Fruit fly (Drosophila melanogaster) whole organism, embryonic: Measurements from ENCODE around the gene Appl.
A peak's percentile ranks its signal among the peaks of the same experiment; 100 is the strongest.

Experiments
- Asciz ChIP-seq: fragments of 200-800 bp; sonication (Bioruptor generic); optimal IDR thresholded peaks from 2 replicates; lab custom pipeline; 2017; ENCODE audit warnings: missing biosample characterization, mild to moderate bottlenecking, missing genetic modification characterization, missing genetic modification reagents
- Atf-2 ChIP-seq: fragments of 200-800 bp; sonication (Bioruptor generic); optimal IDR thresholded peaks from 2 replicates; lab custom pipeline; 2016; ENCODE audit warnings: missing biosample characterization, missing genetic modification characterization
- C15 ChIP-seq: fragments of 200-800 bp; sonication (Bioruptor generic); IDR thresholded peaks from 3 replicates; pipeline ENCODE4 v1.3.6; 2022; ENCODE audit warnings: missing biosample characterization, missing genetic modification characterization
- CG10431 ChIP-seq: fragments of 200-800 bp; sonication (Bioruptor generic); optimal IDR thresholded peaks from 3 replicates; lab custom pipeline; 2018; ENCODE audit warnings: missing biosample characterization, mild to moderate bottlenecking, missing genetic modification characterization
- CG12155 ChIP-seq: fragments of 200-800 bp; sonication (Bioruptor generic); optimal IDR thresholded peaks from 3 replicates; lab custom pipeline; 2016; ENCODE audit warnings: missing biosample characterization, missing genetic modification characterization
- CG13894 ChIP-seq: fragments of 200-800 bp; sonication (Bioruptor generic); optimal IDR thresholded peaks from 3 replicates; lab custom pipeline; 2018; ENCODE audit warnings: missing biosample characterization, mild to moderate bottlenecking, missing genetic modification characterization, moderate library complexity
- CG2116 ChIP-seq: fragments of 200-800 bp; sonication (Bioruptor generic); optimal IDR thresholded peaks from 3 replicates; lab custom pipeline; 2018; ENCODE audit warnings: missing biosample characterization, mild to moderate bottlenecking, missing genetic modification characterization
- CG3065 ChIP-seq: fragments of 200-800 bp; sonication (Bioruptor generic); optimal IDR thresholded peaks from 2 replicates; lab custom pipeline; 2016; ENCODE audit warnings: missing biosample characterization, missing genetic modification characterization
- CG32767 ChIP-seq: fragments of 200-800 bp; sonication (Bioruptor generic); IDR thresholded peaks from 2 replicates; pipeline ENCODE4 v1.3.6; 2022; ENCODE audit warnings: missing biosample characterization, missing genetic modification characterization
- CG6654 ChIP-seq: fragments of 200-800 bp; sonication (Bioruptor generic); optimal IDR thresholded peaks from 2 replicates; lab custom pipeline; 2017; ENCODE audit warnings: missing biosample characterization, mild to moderate bottlenecking, missing genetic modification characterization
- CG7271 ChIP-seq: fragments of 200-800 bp; sonication (Bioruptor generic); optimal IDR thresholded peaks from 2 replicates; lab custom pipeline; 2018; ENCODE audit warnings: missing biosample characterization, mild to moderate bottlenecking, missing genetic modification characterization, moderate library complexity
- CG7963 ChIP-seq: fragments of 200-800 bp; sonication (Bioruptor generic); IDR thresholded peaks from 3 replicates; pipeline ENCODE4 v1.3.6; 2022; ENCODE audit warnings: missing biosample characterization, missing genetic modification characterization; ENCODE audit not compliant: partially characterized antibody
- CG7987 ChIP-seq: fragments of 200-800 bp; sonication (Bioruptor generic); optimal IDR thresholded peaks from 2 replicates; lab custom pipeline; 2018; ENCODE audit warnings: missing biosample characterization, mild to moderate bottlenecking, missing genetic modification characterization, moderate library complexity
- Eip74EF ChIP-seq, 2 experiments: fragments of 200-800 bp in 1 of 2; fragments of >200 bp in 1 of 2; sonication (Bioruptor generic) in 1 of 2; optimal IDR thresholded peaks; 2 replicates each; lab custom pipeline; 2017 to 2019; ENCODE audit warnings: missing biosample characterization in 2 of 2, missing genetic modification characterization in 2 of 2, mild to moderate bottlenecking in 1 of 2, moderate library complexity in 1 of 2
- Ets65A ChIP-seq: fragments of 200-800 bp; sonication (Bioruptor generic); peaks from one replicate; lab custom pipeline; 2016; ENCODE audit warnings: missing biosample characterization, missing genetic modification characterization
- Gsc ChIP-seq: fragments of 200-800 bp; sonication (Bioruptor generic); IDR thresholded peaks from 2 replicates; pipeline ENCODE4 v1.3.6; 2022; ENCODE audit warnings: missing biosample characterization, missing genetic modification characterization
- H2.0 ChIP-seq: fragments of 200-800 bp; sonication (Bioruptor generic); IDR thresholded peaks from 2 replicates; pipeline ENCODE4 v1.3.6; 2022; ENCODE audit warnings: missing biosample characterization, missing genetic modification characterization
- HLH4C ChIP-seq: fragments of 200-800 bp; sonication (Bioruptor generic); IDR thresholded peaks from 3 replicates; pipeline ENCODE4 v1.3.6; 2022; ENCODE audit warnings: missing biosample characterization, missing genetic modification characterization; ENCODE audit not compliant: partially characterized antibody
- Kr ChIP-seq: fragments of 200-800 bp; sonication (Bioruptor generic); optimal IDR thresholded peaks from 2 replicates; lab custom pipeline; 2017; ENCODE audit warnings: missing biosample characterization, mild to moderate bottlenecking, missing genetic modification characterization
- NC2α ChIP-seq: fragments of 200-800 bp; sonication (Bioruptor generic); optimal IDR thresholded peaks from 2 replicates; lab custom pipeline; 2016; ENCODE audit warnings: missing biosample characterization, missing genetic modification characterization
- Pdp1 ChIP-seq, 2 experiments: fragments of 200-800 bp; sonication (Bioruptor generic); optimal IDR thresholded peaks; 3 replicates each; lab custom pipeline; 2016; ENCODE audit warnings: missing biosample characterization in 2 of 2, missing genetic modification characterization in 2 of 2, mild to moderate bottlenecking in 1 of 2, moderate library complexity in 1 of 2
- Poxn ChIP-seq: fragments of 200-800 bp; sonication (Bioruptor generic); IDR thresholded peaks from 2 replicates; pipeline ENCODE4 v1.3.6; 2022; ENCODE audit warnings: missing biosample characterization, missing genetic modification characterization
- Trl ChIP-seq, 3 experiments: fragments of >200 bp in 2 of 3; fragments of 200-800 bp in 1 of 3; sonication (Bioruptor generic) in 1 of 3; optimal IDR thresholded peaks; 2 replicates in 1 of 3; 3 replicates in 2 of 3; lab custom pipeline; 2016 to 2017; ENCODE audit warnings: missing biosample characterization in 1 of 3, missing genetic modification characterization in 1 of 3
- YL-1 ChIP-seq: fragments of 200-800 bp; sonication (Bioruptor generic); optimal IDR thresholded peaks from 3 replicates; lab custom pipeline; 2017; ENCODE audit warnings: missing biosample characterization, mild to moderate bottlenecking, missing genetic modification characterization
- abd-A ChIP-seq: fragments of 200-800 bp; sonication (Bioruptor generic); optimal IDR thresholded peaks from 3 replicates; lab custom pipeline; 2019; ENCODE audit warnings: missing biosample characterization, mild to moderate bottlenecking, missing genetic modification characterization, moderate library complexity
- amos ChIP-seq: fragments of 200-800 bp; sonication (Bioruptor generic); IDR thresholded peaks from 2 replicates; pipeline ENCODE4 v1.3.6; 2022; ENCODE audit warnings: missing biosample characterization, missing genetic modification characterization; ENCODE audit not compliant: partially characterized antibody
- ato ChIP-seq: fragments of 200-800 bp; sonication (Bioruptor generic); IDR thresholded peaks from 2 replicates; pipeline ENCODE4 v1.3.6; 2022; ENCODE audit warnings: missing biosample characterization, missing genetic modification characterization; ENCODE audit not compliant: partially characterized antibody
- chinmo ChIP-seq: fragments of 200-800 bp; sonication (Bioruptor generic); IDR thresholded peaks from 4 replicates; pipeline ENCODE4 v1.3.6; 2022; ENCODE audit warnings: missing biosample characterization, missing genetic modification characterization; ENCODE audit not compliant: partially characterized antibody
- corto ChIP-seq: fragments of 200-800 bp; sonication (Bioruptor generic); optimal IDR thresholded peaks from 2 replicates; lab custom pipeline; 2016; ENCODE audit warnings: missing biosample characterization, mild to moderate bottlenecking, missing genetic modification characterization, moderate library complexity
- dan ChIP-seq: fragments of 200-800 bp; sonication (Bioruptor generic); IDR thresholded peaks from 2 replicates; pipeline ENCODE4 v1.3.6; 2022; ENCODE audit warnings: missing biosample characterization, missing genetic modification characterization
- emc ChIP-seq: fragments of 200-800 bp; sonication (Bioruptor generic); optimal IDR thresholded peaks from 2 replicates; lab custom pipeline; 2016; ENCODE audit warnings: missing biosample characterization, missing genetic modification characterization
- eyg ChIP-seq: fragments of 200-800 bp; sonication (Bioruptor generic); optimal IDR thresholded peaks from 3 replicates; lab custom pipeline; 2016; ENCODE audit warnings: missing biosample characterization, missing genetic modification characterization
- fd64A ChIP-seq: fragments of 200-800 bp; sonication (Bioruptor generic); optimal IDR thresholded peaks from 3 replicates; lab custom pipeline; 2018; ENCODE audit warnings: missing biosample characterization, mild to moderate bottlenecking, missing genetic modification characterization
- gro ChIP-seq: fragments of 200-800 bp; sonication (Bioruptor generic); optimal IDR thresholded peaks from 2 replicates; lab custom pipeline; 2016; ENCODE audit warnings: missing biosample characterization, missing genetic modification characterization
- hb ChIP-seq: fragments of 200-800 bp; sonication (Bioruptor generic); IDR thresholded peaks from 3 replicates; pipeline ENCODE4 v1.3.6; 2022; ENCODE audit warnings: missing biosample characterization, missing genetic modification characterization; ENCODE audit not compliant: partially characterized antibody
- kni ChIP-seq: fragments of 200-800 bp; sonication (Bioruptor generic); optimal IDR thresholded peaks from 3 replicates; lab custom pipeline; 2017; ENCODE audit warnings: mild to moderate bottlenecking, missing biosample characterization, missing genetic modification reagents, missing genetic modification characterization
- org-1 ChIP-seq: fragments of 200-800 bp; sonication (Bioruptor generic); optimal IDR thresholded peaks from 2 replicates; lab custom pipeline; 2017; ENCODE audit warnings: missing biosample characterization, missing genetic modification characterization
- pfk ChIP-seq: fragments of 200-800 bp; sonication (Bioruptor generic); optimal IDR thresholded peaks from 2 replicates; lab custom pipeline; 2018; ENCODE audit warnings: missing biosample characterization, mild to moderate bottlenecking, missing genetic modification characterization, moderate library complexity
- phol ChIP-seq: fragments of 200-800 bp; sonication (Bioruptor generic); optimal IDR thresholded peaks from 3 replicates; lab custom pipeline; 2018; ENCODE audit warnings: missing biosample characterization, mild to moderate bottlenecking, missing genetic modification characterization, moderate library complexity
- rib ChIP-seq: fragments of 200-800 bp; sonication (Bioruptor generic); IDR thresholded peaks from 2 replicates; pipeline ENCODE4 v1.3.6; 2022; ENCODE audit warnings: missing biosample characterization, missing genetic modification characterization
- sens ChIP-seq: fragments of 200-800 bp; sonication (Bioruptor generic); peaks from one replicate; lab custom pipeline; 2016; ENCODE audit warnings: missing biosample characterization, missing genetic modification characterization
- seq ChIP-seq: fragments of 200-800 bp; sonication (Bioruptor generic); IDR thresholded peaks from 2 replicates; pipeline ENCODE4 v1.3.6; 2022; ENCODE audit warnings: missing biosample characterization, missing genetic modification characterization
- sima ChIP-seq: fragments of 200-800 bp; sonication (Bioruptor generic); optimal IDR thresholded peaks from 2 replicates; lab custom pipeline; 2016; ENCODE audit warnings: missing biosample characterization, missing genetic modification characterization
- stc ChIP-seq: fragments of 200-800 bp; sonication (Bioruptor generic); IDR thresholded peaks from 2 replicates; pipeline ENCODE4 v1.3.6; 2022; ENCODE audit warnings: missing biosample characterization, missing genetic modification characterization
- tap ChIP-seq: fragments of 200-800 bp; optimal IDR thresholded peaks from 3 replicates; lab custom pipeline; 2019; ENCODE audit warnings: missing biosample characterization, mild to moderate bottlenecking, missing genetic modification characterization, moderate library complexity
- tio ChIP-seq: fragments of 200-800 bp; sonication (Bioruptor generic); optimal IDR thresholded peaks from 2 replicates; lab custom pipeline; 2017; ENCODE audit warnings: missing biosample characterization, missing genetic modification characterization, inconsistent platforms
- toy ChIP-seq: fragments of 200-800 bp; sonication (Bioruptor generic); IDR thresholded peaks from 2 replicates; pipeline ENCODE4 v1.3.6; 2022; ENCODE audit warnings: missing biosample characterization, missing genetic modification characterization
- wor ChIP-seq: fragments of 200-800 bp; sonication (Bioruptor generic); IDR thresholded peaks from 2 replicates; pipeline ENCODE4 v1.3.6; 2022; ENCODE audit warnings: missing biosample characterization, missing genetic modification characterization
- zen2 ChIP-seq: fragments of 200-800 bp; sonication (Bioruptor generic); IDR thresholded peaks from 3 replicates; pipeline ENCODE4 v1.3.6; 2022; ENCODE audit warnings: missing biosample characterization, missing genetic modification characterization; ENCODE audit not compliant: partially characterized antibody

Gene Appl

DNA sequence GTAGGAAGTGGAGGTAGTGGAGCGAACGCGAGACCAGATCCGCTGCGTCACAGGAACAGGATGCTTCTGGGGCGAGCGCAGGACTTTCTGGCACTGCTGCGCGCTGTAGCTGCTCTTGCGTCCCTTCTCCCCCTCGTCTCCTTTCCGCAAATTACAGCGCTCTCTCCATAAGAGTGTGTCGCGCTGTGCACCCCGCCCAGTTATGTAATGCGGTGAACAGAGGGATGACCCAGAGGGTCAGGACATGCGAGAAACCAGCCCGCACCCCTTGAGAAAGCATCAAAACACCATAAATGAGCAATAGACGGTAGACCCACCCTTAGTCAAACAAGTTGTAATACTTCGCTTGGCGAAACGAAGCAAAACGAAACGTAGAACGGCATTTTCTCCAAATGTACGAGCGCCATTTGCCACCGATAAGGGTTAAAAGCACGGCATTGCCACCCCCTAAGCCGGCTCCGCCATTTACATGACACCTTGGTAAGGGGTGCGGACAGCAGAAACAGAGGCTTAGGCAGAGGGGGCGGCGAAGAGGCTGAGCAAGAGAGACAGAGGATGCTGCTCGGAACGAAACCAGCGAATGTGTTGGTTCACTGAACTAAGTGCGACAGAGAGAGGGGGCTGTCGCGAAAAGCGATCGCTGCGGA, 10.0 kb upstream of the Appl start (continued):
- TF ChIP-seq sens (GFP tag; lab: Kevin White, UChicago) (peak; percentile 57), CG32767 (GFP tag; lab: Robert Waterston, UW) (no peak), CG7271 (tag; lab: Kevin White, UChicago) (no peak), chinmo (GFP tag; lab: Robert Waterston, UW) (0 out of 4 replicates have a peak, but pooled peaks have one; percentile 71), Eip74EF (GFP tag; optimal IDR thresholded peaks at IDR 0.05; lab: Kevin White, UChicago) (no peak), Trl (optimal IDR thresholded peaks at IDR 0.05; lab: Kevin White, UChicago) (peak in 1 of 2 experiments; percentile 2), Trl (GFP tag; optimal IDR thresholded peaks at IDR 0.05; lab: Kevin White, UChicago) (no peak), zen2 (no peak), dan (GFP tag; lab: Robert Waterston, UW) (no peak), CG7963 (GFP tag; lab: Robert Waterston, UW) (no peak), gro (GFP tag; lab: Kevin White, UChicago) (no peak), stc (GFP tag; lab: Robert Waterston, UW) (no peak), fd64A (no peak), CG13894 (tag; lab: Kevin White, UChicago) (peak; percentile 59), CG2116 (no peak), hb (GFP tag; lab: Robert Waterston, UW) (no peak), CG12155 (GFP tag; lab: Kevin White, UChicago) (no peak), wor (GFP tag; lab: Robert Waterston, UW) (no peak), sima (GFP tag; lab: Kevin White, UChicago) (no peak), org-1 (GFP tag; lab: Kevin White, UChicago) (no peak), Atf-2 (GFP tag; lab: Kevin White, UChicago) (no peak), pfk (GFP tag; lab: Kevin White, UChicago) (peak; percentile 9), Asciz (GFP tag; lab: Kevin White, UChicago) (no peak), Kr (GFP tag; lab: Kevin White, UChicago) (peak; percentile 87), YL-1 (no peak), abd-A (peak; percentile 97), CG6654 (no peak), Pdp1 (GFP tag; optimal IDR thresholded peaks at IDR 0.05; lab: Kevin White, UChicago) (peak in 1 of 2 experiments; percentile 77), corto (GFP tag; lab: Kevin White, UChicago) (no peak), amos (GFP tag; lab: Robert Waterston, UW) (no peak), tio (no peak), rib (peak; percentile 58; the same call in 1 of the 2 replicates), ato (GFP tag; lab: Robert Waterston, UW) (no peak), Poxn (GFP tag; lab: Robert Waterston, UW) (no peak), eyg (GFP tag; lab: Kevin White, UChicago) (no peak), seq (GFP tag; lab: Robert Waterston, UW) (peak; percentile 80; the same call in 1 of the 2 replicates), toy (no peak), C15 (GFP tag; lab: Robert Waterston, UW) (no peak), HLH4C (no peak), Gsc (no peak), CG7987 (GFP tag; lab: Kevin White, UChicago) (no peak), CG10431 (GFP tag; lab: Kevin White, UChicago) (peak; percentile 26), phol (no peak), tap (tag; lab: Kevin White, UChicago) (no peak), Ets65A (no peak), CG3065 (GFP tag; lab: Kevin White, UChicago) (no peak), kni (GFP tag; lab: Kevin White, UChicago) (peak; percentile 71), NC2α (GFP tag; lab: Kevin White, UChicago) (no peak), H2.0 (GFP tag; lab: Robert Waterston, UW) (no peak), emc (no peak)
